Fruit fly (Drosophila melanogaster): Measurements from ENCODE around the gene strat.
A peak's percentile ranks its signal among the peaks of the same experiment; 100 is the strongest.

Gene strat

DNA sequence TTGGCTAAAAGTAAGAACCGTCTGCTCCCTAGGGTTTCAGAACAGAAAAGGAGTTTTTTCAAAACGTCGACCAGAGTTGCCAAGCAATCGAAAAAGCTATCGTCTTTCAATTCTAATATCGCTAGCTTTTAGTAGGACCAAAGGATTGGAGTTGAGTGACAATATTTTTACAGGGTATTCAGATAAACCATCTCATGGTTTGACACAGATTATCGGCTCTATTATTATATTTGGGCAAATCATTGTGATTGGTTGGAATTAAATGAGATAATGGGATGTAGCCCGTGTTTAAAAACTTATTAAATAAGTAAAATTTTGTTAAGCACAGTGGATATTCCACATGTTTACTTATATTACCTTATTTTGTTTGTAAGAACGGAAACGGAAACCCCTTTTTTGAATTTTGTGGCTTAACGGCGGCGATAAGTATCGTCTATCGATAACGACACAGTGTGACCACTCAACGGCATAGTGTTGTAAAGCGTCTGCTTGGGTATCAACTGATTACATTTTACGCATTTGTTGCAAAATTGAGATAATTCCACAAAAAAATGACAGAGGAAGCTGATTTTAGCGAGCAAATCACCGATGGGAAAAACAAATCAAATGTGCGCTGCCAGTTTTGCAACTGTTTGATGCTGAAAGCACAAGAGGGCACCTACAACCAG, at the start of gene strat, which contains the start of gene mtsh:
Gene strat (plus strand): TSS at position 471 of the 668 bp plus-strand sequence.
Gene mtsh (minus strand): TSS at position 51 of the 668 bp plus-strand sequence.
- peak; percentile 15 for TF ChIP-seq noc (tag; optimal IDR thresholded peaks at IDR 0.05)

DNA sequence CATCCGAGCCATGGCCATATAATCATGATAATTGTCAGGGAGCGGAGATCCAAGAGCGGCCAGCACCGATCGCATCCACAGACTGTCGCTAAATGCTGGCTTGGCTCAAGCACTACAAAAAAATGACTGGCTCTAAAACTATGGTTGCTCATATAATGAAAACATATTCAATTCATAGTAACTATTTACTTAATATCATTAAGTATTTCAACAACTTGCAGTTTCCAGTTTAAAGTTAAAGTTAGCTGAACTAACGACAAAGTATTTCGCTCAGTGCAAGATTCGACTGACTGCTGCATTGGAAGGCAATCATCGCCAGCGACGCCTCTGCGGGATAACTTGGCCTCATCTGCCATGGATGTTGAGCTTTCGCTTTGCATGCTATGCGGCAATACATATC, 49.2 kb upstream of the strat start:
- no peak for TF ChIP-seq noc (tag; optimal IDR thresholded peaks at IDR 0.05)

DNA sequence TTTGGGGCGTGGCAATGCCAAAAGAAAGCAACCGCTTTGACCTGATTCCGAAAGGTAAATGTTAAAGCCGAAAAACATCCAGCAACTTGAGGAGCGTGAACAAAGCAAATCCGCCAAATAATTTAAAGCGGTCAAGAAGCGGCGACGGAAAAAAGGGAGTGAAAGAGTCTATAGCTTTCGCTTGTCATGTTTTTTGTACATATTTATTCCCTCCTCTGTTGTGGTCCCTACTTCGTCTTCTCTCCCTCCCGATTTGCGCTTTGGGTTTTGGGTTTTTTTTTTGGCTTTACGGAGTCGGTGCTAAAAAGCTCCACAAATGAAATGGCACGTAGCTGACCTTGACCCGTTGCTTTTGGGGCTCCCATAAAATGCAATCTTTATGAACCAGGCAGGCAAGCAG, 46.0 kb upstream of the strat start:
- TF ChIP-seq noc (tag; optimal IDR thresholded peaks at IDR 0.05), result no peak

DNA sequence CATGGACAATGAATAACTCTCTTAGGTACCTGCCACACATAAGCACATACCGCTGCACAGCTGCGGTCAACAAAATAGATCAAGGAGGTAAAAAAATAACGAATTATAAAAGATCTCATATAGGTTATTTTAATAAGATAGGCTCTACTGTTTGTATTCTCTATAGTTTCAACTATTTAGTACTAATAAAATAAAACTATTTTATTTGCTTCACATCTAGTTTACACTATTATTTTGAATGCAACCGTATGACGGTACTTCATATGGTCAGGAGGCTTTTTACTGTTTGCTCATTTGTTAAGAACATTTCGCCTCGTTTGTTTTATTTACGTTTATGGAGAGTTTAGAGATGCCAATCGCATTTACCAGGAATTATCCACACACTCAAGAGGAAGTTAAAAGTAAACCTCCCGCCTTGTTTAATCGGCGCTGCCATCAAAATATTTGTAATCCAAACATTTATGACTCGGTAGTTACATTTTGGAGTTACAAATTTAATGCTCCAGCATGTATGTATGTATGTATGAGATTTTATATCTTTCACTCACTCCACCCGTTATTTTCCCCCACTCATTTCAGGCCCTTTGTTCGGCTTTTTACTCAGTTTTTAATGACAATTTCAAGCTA, 45.1 kb upstream of the strat start:
- TF ChIP-seq noc (tag; optimal IDR thresholded peaks at IDR 0.05), result no peak

DNA sequence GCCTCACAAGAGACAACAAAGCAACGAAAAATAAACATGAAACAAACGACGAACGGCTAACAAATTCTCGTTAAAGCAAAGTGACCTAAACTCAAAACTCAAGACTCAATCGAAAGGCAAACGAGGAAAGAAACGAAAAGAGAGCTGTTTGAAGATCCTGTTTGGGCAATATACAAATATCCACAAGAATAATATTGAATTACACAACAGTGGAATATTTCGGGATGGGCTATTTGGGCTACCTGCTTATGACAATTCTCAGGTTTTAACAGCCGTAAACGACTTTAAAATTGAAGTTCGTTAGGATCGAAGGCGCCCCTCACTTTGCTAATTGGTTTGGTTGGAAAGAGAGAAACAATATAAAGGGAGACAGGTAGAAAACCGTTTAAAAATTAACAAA, 43.8 kb upstream of the strat start:
- no peak for TF ChIP-seq noc (tag; optimal IDR thresholded peaks at IDR 0.05)

DNA sequence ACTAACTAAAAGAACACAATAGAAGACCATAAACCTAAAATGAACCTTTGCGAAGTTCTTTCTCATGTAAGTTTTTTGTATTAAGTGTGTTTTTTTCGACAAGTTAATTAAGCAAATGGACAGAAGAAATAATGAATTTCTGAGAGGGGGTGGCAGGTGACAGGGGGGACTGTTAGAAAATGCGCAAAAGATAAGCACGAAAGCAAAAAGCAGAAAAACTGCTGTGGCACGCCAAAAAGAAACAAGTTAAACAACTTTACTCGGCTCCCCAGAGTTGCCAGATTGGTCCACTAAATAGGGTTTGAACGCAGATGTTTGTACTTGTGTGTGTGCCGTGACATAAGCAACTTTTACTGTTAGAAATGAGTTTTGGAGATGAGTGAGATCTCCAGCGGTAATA, 43.2 kb upstream of the strat start:
- no peak for TF ChIP-seq noc (tag; optimal IDR thresholded peaks at IDR 0.05)

DNA sequence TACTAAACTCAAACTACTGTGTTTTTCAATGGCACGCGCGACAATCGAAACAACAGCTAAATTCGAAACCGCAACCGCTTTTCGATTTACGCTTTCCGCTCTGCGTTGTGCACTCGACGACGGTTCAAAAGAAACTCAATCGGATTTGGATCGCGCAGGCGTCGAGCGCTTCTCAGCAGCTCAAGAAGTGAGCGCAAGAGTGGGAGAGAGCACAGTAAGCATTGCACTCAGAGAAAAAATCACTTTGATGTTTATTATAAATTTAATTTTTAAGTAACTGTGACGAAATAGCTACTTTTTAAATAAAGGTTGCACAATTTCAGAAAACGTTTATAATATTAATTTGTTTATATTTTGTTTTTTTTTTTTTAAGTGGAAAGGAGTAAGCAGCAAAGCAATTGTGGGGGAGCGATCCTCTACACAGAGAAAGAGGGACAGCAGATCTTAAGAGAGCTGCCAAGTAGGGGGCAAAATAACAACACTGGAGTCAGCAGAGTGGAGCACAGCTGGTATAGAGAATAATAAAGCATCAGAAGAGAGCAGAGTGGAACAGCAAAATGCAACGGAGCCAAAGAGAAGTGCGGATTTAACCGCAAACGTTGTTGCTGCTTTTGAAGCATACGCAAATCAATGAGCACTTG, 42.4 kb upstream of the strat start:
- TF ChIP-seq noc (tag; optimal IDR thresholded peaks at IDR 0.05), result peak; percentile 94

DNA sequence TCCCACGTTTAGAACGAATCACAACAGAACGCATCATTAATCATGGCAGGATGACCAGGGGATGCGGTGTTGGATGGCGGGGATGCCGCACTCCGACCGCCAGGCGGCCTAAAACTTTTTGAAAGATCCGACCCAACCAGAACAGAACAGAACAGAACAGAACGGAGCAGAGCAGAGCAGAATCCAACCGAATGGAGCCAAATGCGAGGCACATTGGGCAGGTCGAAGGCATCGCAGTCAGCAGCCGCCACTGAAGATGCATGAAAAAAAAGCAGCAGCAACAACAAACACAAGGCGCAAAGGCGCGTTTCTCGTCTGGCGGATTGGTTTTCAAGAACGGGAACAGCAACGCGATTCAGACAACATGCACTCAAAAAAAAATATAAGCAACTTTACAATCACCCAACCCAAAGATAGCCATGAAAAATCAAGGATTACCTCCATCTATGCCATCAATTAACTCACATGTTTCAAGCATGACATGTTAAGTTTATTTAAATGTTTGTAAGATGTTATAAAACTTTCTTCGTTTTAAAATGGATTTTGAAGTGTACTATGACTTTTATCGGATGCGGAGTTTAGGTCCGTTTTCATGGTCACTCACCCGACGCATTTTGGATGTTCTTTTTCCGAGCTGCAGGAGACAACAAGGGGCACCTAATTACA, 40.6 kb upstream of the strat start:
- no peak for TF ChIP-seq noc (tag; optimal IDR thresholded peaks at IDR 0.05)

DNA sequence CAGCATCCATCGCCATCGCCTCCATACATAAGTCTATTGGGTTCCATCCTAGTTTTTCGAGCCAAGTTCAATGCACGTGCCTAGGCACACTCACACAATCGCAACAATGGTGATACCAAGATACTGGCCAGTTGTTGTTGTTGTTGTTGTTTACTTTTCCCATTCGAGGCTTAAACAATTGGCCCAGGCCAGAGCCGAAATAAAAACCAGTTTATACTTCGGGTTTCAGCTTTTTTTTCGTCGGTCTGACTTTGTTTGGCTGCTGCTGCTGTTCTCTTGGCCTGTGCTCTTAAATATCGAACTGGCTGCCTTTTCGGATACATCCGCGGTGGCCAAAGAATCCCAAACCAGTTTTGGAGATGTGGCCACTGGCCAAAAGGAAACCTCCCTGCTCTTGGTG, 39.9 kb upstream of the strat start:
- no peak for TF ChIP-seq noc (tag; optimal IDR thresholded peaks at IDR 0.05)

DNA sequence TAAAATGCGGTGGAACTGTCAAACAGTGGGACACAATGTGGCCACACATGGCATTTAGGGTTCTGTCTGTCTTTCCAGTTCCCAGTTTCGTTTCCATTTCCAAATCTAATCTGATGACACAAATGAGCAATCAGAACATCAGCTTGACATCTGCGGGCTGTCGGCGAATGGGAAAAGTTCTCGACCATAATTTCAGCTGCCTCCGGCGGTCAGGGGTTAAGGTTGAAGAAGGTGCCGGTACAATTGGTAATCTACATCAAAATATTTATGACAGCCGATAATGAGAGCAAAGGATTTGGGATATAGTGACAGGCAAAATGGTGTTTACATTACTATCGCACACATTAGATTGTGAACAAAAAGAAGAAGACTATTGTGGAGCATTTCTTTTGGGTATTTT, 38.3 kb upstream of the strat start:
- TF ChIP-seq noc (tag; optimal IDR thresholded peaks at IDR 0.05), result no peak

DNA sequence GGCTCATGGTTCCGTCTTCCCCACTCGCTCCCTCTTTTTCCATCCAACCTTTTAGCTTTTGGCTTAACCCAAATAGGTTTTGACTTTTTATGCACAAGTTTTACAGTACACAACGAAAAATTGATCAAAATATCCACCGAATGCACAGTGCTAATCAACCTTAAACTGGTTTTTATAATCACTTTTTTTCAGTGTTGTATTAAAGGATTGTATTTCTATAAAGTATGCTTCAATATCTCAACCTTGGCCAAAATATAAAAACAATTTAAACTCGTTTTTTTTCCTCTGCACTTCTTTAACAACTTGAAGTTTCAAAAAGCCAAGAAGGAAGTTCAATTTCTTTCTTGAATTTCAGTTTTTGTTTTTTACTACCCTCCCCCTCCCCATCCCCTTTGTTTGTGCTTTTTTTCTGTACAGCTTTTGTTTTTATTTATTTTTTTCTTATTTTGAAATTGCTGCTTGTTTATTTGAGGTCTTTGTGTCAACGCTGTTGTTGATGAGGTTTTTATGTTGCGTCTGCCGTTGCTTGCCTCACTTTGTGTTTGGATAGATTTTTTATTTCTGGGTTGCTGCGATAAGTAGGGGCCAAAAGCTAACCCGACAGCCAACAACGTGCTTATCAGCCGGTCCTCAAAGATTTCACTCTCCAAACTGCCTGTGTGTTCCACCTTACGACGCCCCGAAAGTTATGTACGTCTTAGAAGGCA, 35.1 kb upstream of the strat start:
- TF ChIP-seq noc (tag; optimal IDR thresholded peaks at IDR 0.05), result no peak

DNA sequence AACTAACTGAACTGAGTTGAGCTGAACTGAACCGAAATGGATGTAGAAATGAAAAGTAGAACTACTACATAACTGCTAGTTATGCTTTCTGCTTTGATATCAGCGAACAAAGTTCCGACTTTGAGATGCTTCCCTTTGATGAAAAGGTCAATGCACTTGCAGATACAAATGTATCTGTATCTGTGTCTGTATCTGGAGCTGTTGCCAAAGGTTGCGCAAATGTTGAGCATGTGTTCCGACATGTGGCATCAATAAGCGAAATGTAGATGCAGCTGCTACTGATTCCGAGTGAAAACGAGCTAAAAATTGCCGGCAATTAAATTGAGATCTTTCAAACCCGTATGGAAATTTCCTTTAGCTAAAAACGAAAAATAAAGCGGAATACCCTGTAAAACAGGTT, 33.5 kb upstream of the strat start:
- no peak for TF ChIP-seq noc (tag; optimal IDR thresholded peaks at IDR 0.05)

DNA sequence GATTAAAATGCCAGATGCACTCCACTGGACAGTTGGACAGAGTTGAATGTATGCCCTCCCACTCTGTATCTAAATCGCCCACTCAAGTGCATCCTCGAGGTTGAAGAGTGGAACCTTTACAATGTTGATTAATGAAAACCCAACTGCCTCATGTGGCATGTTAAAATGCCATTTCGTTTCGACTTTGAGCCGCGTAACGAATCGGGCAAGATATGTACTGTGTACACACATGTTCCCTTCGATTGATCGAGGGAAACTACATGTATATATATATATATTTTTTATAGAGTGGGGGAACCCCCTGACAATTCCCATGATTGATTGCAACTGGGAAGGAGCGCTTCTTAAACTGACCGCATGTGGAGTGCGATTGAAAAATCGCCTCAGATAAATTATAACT, 32.0 kb upstream of the strat start:
- no peak for TF ChIP-seq noc (tag; optimal IDR thresholded peaks at IDR 0.05)

DNA sequence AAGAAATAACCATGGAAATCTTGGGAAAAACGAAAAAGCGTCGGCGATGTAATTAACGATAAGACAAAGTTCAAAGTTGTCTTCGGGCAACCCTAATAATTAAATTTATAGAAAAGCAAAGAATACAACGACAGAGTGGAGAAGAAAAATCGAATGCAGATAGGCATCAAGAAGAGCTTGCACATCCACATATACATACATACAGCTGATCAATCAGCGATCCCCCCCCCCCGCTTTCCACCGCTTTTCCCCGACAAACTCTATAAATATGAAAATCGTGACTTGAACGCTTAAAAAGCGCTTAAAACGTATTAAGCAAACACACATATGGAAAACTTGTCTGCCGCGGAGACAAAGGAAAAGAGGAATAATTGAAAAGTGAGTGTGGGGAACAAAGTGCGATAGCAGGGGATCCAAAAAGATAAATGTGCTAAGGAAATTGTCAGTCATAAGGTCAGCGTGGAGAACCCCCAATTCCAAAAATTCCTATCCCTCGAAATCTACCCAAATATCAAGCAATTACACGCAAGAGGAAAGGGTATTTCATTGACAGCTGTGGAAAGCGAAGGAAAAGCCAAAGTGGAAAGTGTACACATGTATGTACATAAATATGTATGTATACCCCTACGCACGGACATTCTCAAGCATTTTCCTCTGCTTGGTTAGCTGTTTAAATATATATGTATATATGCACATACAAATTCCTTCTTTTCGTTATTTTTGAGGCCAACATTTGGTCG, 30.6 kb upstream of the strat start:
- TF ChIP-seq noc (tag; optimal IDR thresholded peaks at IDR 0.05), result no peak

DNA sequence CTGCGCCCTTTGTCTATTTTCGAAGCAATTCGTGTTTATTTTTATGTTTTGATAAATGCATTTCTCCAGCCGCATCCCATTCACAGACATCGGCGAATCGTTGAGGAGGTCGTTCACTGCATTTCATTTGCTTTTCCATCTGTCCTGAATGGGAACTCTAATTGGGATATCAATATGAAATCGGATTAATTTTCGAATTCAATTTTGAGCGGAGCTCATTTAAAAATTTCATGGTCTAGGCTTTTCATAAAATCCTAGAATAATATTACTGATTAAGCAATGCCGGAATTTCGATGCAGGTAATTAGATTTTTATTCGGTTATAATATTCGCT, 30.1 kb upstream of the strat start:
- TF ChIP-seq noc (tag; optimal IDR thresholded peaks at IDR 0.05), result no peak

Data from whole organism, larva.